Fruit fly (Drosophila melanogaster): Measurements from ENCODE around the gene CG32181.

Gene CG32181

DNA sequence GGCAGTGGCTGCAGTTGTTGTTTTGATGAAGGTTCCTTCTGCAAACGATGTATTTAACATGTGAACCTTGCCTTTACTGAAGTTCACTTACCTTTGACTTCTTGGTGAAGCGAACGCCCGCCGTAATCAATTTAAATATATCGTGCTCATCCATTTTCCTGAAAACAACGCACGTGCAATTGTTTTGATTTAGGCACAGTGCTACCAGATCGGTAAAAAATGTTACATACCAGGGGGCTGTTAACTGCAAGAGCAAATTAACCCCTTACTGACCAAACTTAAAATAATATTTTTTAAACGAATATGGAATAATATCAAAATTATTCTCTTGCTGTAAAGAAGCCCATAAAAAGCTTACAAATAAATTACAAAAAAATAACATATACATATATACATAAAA, 45.0 kb downstream of the CG32181 start, which contains the start of gene ais (continued):
- TF ChIP-seq usp (GFP tag; optimal IDR thresholded peaks at IDR 0.05), result no peak
- TF ChIP-seq CG10366 (GFP tag; IDR thresholded peaks at IDR 0.05), result 0 out of 2 replicates have a peak, but pooled peaks have one; percentile 13
- no peak for TF ChIP-seq CG14667 (GFP tag; IDR thresholded peaks at IDR 0.05)
- no peak for TF ChIP-seq exex (tag; optimal IDR thresholded peaks at IDR 0.05)
- peak; percentile 63 for TF ChIP-seq stwl (tag; optimal IDR thresholded peaks at IDR 0.05)
- TF ChIP-seq sob (GFP tag; IDR thresholded peaks at IDR 0.05), result no peak
- TF ChIP-seq CG6765 (GFP tag; optimal IDR thresholded peaks at IDR 0.05), result no peak
- peak; percentile 32 for TF ChIP-seq CG13424 (tag; optimal IDR thresholded peaks at IDR 0.05)
- peak; percentile 64; the same call in 1 of the 2 replicates for TF ChIP-seq CG3847 (GFP tag; IDR thresholded peaks at IDR 0.05)
- TF ChIP-seq CG11093 (GFP tag; IDR thresholded peaks at IDR 0.05), result no peak
- peak; percentile 15 for TF ChIP-seq CG15696 (tag; optimal IDR thresholded peaks at IDR 0.05)
- peak; percentile 41 for TF ChIP-seq B-H2 (GFP tag; optimal IDR thresholded peaks at IDR 0.05)
- no peak for TF ChIP-seq Elba2 (GFP tag; optimal IDR thresholded peaks at IDR 0.05)
- TF ChIP-seq slou (GFP tag; optimal IDR thresholded peaks at IDR 0.05), result no peak
- no peak for TF ChIP-seq Vsx1 (GFP tag; optimal IDR thresholded peaks at IDR 0.05)
- peak; percentile 69 for TF ChIP-seq Med (GFP tag)
- TF ChIP-seq Oli (tag; optimal IDR thresholded peaks at IDR 0.05), result peak; percentile 17
- no peak for TF ChIP-seq CG1529 (GFP tag; optimal IDR thresholded peaks at IDR 0.05)
- no peak for TF ChIP-seq CG5245 (GFP tag; optimal IDR thresholded peaks at IDR 0.05)
- TF ChIP-seq CG16813 (GFP tag; IDR thresholded peaks at IDR 0.05; ENCODE audit: partially characterized antibody), result 0 out of 3 replicates have a peak, but pooled peaks have one; percentile 9
- no peak for TF ChIP-seq CG14965 (GFP tag; optimal IDR thresholded peaks at IDR 0.05; ENCODE audit: borderline replicate concordance)
- no peak for TF ChIP-seq en (GFP tag; optimal IDR thresholded peaks at IDR 0.05)
- no peak for TF ChIP-seq CG31388 (GFP tag; optimal IDR thresholded peaks at IDR 0.05)
- TF ChIP-seq lilli (GFP tag; optimal IDR thresholded peaks at IDR 0.05), result peak; percentile 54
- TF ChIP-seq trh (GFP tag; optimal IDR thresholded peaks at IDR 0.05), result no peak
- peak; percentile 42 for TF ChIP-seq Dp (GFP tag; optimal IDR thresholded peaks at IDR 0.05)
- no peak for TF ChIP-seq CG9609 (GFP tag; optimal IDR thresholded peaks at IDR 0.05)
- TF ChIP-seq CG10543 (GFP tag; optimal IDR thresholded peaks at IDR 0.05), result no peak
- no peak for TF ChIP-seq emc (GFP tag; optimal IDR thresholded peaks at IDR 0.05)
- no peak for TF ChIP-seq CG43689 (GFP tag; IDR thresholded peaks at IDR 0.05)
- peak; percentile 39; the same call in 1 of the 2 replicates for TF ChIP-seq chm (GFP tag; IDR thresholded peaks at IDR 0.05)
- peak; percentile 4 for TF ChIP-seq zen (tag; optimal IDR thresholded peaks at IDR 0.05)
- TF ChIP-seq CG8388 (GFP tag; optimal IDR thresholded peaks at IDR 0.05), result no peak
- TF ChIP-seq CG9932 (GFP tag; IDR thresholded peaks at IDR 0.05), result peak; percentile 62
- no peak for TF ChIP-seq bbx (GFP tag; IDR thresholded peaks at IDR 0.05; ENCODE audit: partially characterized antibody)
- TF ChIP-seq nmo (GFP tag; optimal IDR thresholded peaks at IDR 0.05), result peak; percentile 9
- peak in 1 of 2 experiments; percentile 10 for TF ChIP-seq dpn (GFP tag; optimal IDR thresholded peaks at IDR 0.05)
- no peak for TF ChIP-seq Dip3 (GFP tag; optimal IDR thresholded peaks at IDR 0.05)
- TF ChIP-seq CG18599 (GFP tag; optimal IDR thresholded peaks at IDR 0.05), result no peak
- TF ChIP-seq CG4404 (GFP tag; IDR thresholded peaks at IDR 0.05), result no peak
- peak; percentile 22 for TF ChIP-seq phol (tag; optimal IDR thresholded peaks at IDR 0.05)
- no peak for TF ChIP-seq CG3407 (GFP tag; optimal IDR thresholded peaks at IDR 0.05)
- 0 out of 4 replicates have a peak, but pooled peaks have one; percentile 30 for TF ChIP-seq chinmo (GFP tag; IDR thresholded peaks at IDR 0.05; ENCODE audit: partially characterized antibody)
- peak; percentile 17 for TF ChIP-seq Ets97D (GFP tag; optimal IDR thresholded peaks at IDR 0.05)
- TF ChIP-seq CG17359 (tag; optimal IDR thresholded peaks at IDR 0.05), result peak; percentile 14
- peak; percentile 41 for TF ChIP-seq grau (tag; optimal IDR thresholded peaks at IDR 0.05)
- no peak for TF ChIP-seq gcm2 (GFP tag; optimal IDR thresholded peaks at IDR 0.05)
- no peak for TF ChIP-seq Drgx (GFP tag; IDR thresholded peaks at IDR 0.05)
- TF ChIP-seq ems (GFP tag; optimal IDR thresholded peaks at IDR 0.05), result no peak
- no peak for TF ChIP-seq CG13287 (GFP tag; IDR thresholded peaks at IDR 0.05; ENCODE audit: partially characterized antibody)
- TF ChIP-seq vnd (GFP tag; IDR thresholded peaks at IDR 0.05; ENCODE audit: partially characterized antibody), result no peak
